Worm (Caenorhabditis elegans): ENCODE data around the gene tmem-218.

DNA sequence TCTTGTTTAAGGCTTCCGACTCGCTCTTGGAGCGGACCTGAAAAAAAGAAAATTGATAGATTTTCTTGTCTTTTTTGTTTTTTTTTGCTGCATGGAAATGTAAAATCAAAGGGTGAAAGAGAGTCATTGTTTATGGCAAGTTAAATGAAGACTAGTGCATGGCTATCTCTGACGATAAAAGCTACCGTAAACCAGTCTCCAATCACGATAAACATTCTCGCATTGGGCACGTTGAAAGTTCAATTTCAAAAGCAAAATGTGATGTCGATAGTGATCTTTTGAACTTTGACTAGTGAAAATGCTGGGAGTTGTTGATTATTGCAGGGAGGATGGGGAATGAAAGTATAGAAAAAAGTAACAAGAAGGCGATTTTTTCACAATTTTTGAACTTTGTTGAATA, 22.9 kb upstream of the tmem-218 start:
- no peak for TF ChIP-seq nhr-28 (tag; optimal IDR thresholded peaks at IDR 0.05)
- no peak for TF ChIP-seq pha-4 (tag; optimal IDR thresholded peaks at IDR 0.05)
- no peak for TF ChIP-seq nhr-12 (tag; optimal IDR thresholded peaks at IDR 0.05)
- TF ChIP-seq ceh-83 (GFP tag; optimal IDR thresholded peaks at IDR 0.05) = no peak
- no peak for TF ChIP-seq snpc-4 (tag; optimal IDR thresholded peaks at IDR 0.05)
- TF ChIP-seq mep-1 (tag; optimal IDR thresholded peaks at IDR 0.05) = no peak
- no peak for TF ChIP-seq drap-1 (GFP tag; optimal IDR thresholded peaks at IDR 0.05)
- no peak for TF ChIP-seq blmp-1 (tag; optimal IDR thresholded peaks at IDR 0.05)
